Fruit fly (Drosophila melanogaster) Kc167 (cell line): Measurements from ENCODE around the gene Nep1.

ENCODE experiments used
- Sin3A ChIP-seq: fragments of >200 bp; optimal IDR thresholded peaks from 2 replicates; lab custom pipeline; 2018; ENCODE audit warnings: missing external identifiers
- ttk ChIP-seq: sonication (Bioruptor generic); optimal IDR thresholded peaks from 2 replicates; lab custom pipeline; 2017; ENCODE audit warnings: missing external identifiers

DNA sequence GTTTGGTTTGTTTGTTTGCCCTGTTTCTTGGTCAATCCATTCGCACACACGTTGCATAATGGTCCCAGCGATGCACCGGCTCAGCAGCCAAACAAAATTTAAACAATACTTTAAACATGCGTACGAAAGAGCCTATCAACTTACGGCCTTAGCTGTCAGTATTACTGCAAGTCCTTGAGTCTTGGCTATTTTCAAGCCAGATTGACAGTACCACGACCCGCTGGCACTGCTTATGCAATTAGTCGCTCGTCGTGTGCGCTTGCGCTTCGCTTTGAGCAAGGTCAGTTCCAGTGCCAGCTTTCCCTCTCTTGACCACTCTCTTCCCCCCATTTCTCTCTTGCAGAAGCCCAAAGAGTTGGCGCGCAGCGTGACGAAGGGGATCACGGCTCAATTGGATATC, 22.3 kb upstream of the Nep1 start:
- no peak for TF ChIP-seq Sin3A (lab: Kevin White, UChicago)
- TF ChIP-seq ttk (lab: Kevin White, UChicago) = no peak
